Fruit fly (Drosophila melanogaster) whole organism, prepupa: Measurements from ENCODE around the gene CG14024.
A peak's percentile ranks its signal among the peaks of the same experiment; 100 is the strongest.

ENCODE experiments used
- Blimp-1 ChIP-seq: fragments of 200-800 bp; sonication (Bioruptor generic); optimal IDR thresholded peaks from 3 replicates; lab custom pipeline; 2017; ENCODE audit warnings: missing biosample characterization, missing genetic modification characterization, mild to moderate bottlenecking, moderate library complexity, missing genetic modification reagents
- CG10669 ChIP-seq: fragments of 200-800 bp; sonication (Bioruptor generic); optimal IDR thresholded peaks from 3 replicates; lab custom pipeline; 2018; ENCODE audit warnings: missing biosample characterization, mild to moderate bottlenecking, missing genetic modification characterization, moderate library complexity
- CG11294 ChIP-seq: fragments of 200-800 bp; sonication (Bioruptor generic); IDR thresholded peaks from 2 replicates; pipeline ENCODE4 v1.3.6; 2022; ENCODE audit warnings: missing biosample characterization, missing genetic modification characterization
- CG11902 ChIP-seq: fragments of 200-800 bp; sonication (Bioruptor generic); optimal IDR thresholded peaks from 3 replicates; lab custom pipeline; 2016; ENCODE audit warnings: missing biosample characterization, missing genetic modification characterization
- CG15336 ChIP-seq: fragments of 200-800 bp; sonication (Bioruptor generic); IDR thresholded peaks from 2 replicates; pipeline ENCODE4 v1.3.6; 2022; ENCODE audit warnings: missing biosample characterization, missing genetic modification characterization
- CG16779 ChIP-seq: fragments of 200-800 bp; sonication (Bioruptor generic); optimal IDR thresholded peaks from 3 replicates; lab custom pipeline; 2017; ENCODE audit warnings: missing biosample characterization, mild to moderate bottlenecking, missing genetic modification characterization
- CG31627 ChIP-seq: fragments of 200-800 bp; sonication (Bioruptor generic); optimal IDR thresholded peaks from 3 replicates; lab custom pipeline; 2016; ENCODE audit warnings: missing biosample characterization, missing genetic modification characterization
- CG32006 ChIP-seq: fragments of 200-800 bp; sonication (Bioruptor generic); optimal IDR thresholded peaks from 3 replicates; lab custom pipeline; 2017; ENCODE audit warnings: missing biosample characterization, mild to moderate bottlenecking, missing genetic modification characterization
- CG34406 ChIP-seq: fragments of 200-800 bp; sonication (Bioruptor generic); optimal IDR thresholded peaks from 3 replicates; lab custom pipeline; 2016; ENCODE audit warnings: missing biosample characterization, missing genetic modification characterization
- CG3919 ChIP-seq: fragments of 200-800 bp; sonication (Bioruptor generic); optimal IDR thresholded peaks from 3 replicates; lab custom pipeline; 2016; ENCODE audit warnings: missing biosample characterization, missing genetic modification characterization
- CG4318 ChIP-seq: fragments of 200-800 bp; sonication (Bioruptor generic); optimal IDR thresholded peaks from 3 replicates; lab custom pipeline; 2017; ENCODE audit warnings: missing biosample characterization, mild to moderate bottlenecking, missing genetic modification characterization
- CG6163 ChIP-seq: fragments of 200-800 bp; sonication (Bioruptor generic); IDR thresholded peaks from 3 replicates; pipeline ENCODE4 v1.3.6; 2022; ENCODE audit warnings: missing biosample characterization, missing genetic modification characterization
- CG6792 ChIP-seq: fragments of 200-800 bp; sonication (Bioruptor generic); optimal IDR thresholded peaks from 3 replicates; lab custom pipeline; 2016; ENCODE audit warnings: missing biosample characterization, missing genetic modification characterization
- CG6854 ChIP-seq: fragments of 200-800 bp; sonication (Bioruptor generic); optimal IDR thresholded peaks from 2 replicates; lab custom pipeline; 2017; ENCODE audit warnings: missing biosample characterization, mild to moderate bottlenecking, missing genetic modification characterization
- CG7368 ChIP-seq: fragments of 200-800 bp; sonication (Bioruptor generic); optimal IDR thresholded peaks from 3 replicates; lab custom pipeline; 2016; ENCODE audit warnings: missing biosample characterization, missing genetic modification characterization
- CG8119 ChIP-seq: fragments of 200-800 bp; sonication (Bioruptor generic); IDR thresholded peaks from 3 replicates; pipeline ENCODE4 v1.3.6; 2022; ENCODE audit warnings: missing biosample characterization, missing genetic modification characterization
- CG8319 ChIP-seq: fragments of 200-800 bp; sonication (Bioruptor generic); optimal IDR thresholded peaks from 3 replicates; lab custom pipeline; 2016; ENCODE audit warnings: missing biosample characterization, missing genetic modification characterization
- CG8632 ChIP-seq: fragments of 200-800 bp; sonication (Bioruptor generic); optimal IDR thresholded peaks from 3 replicates; lab custom pipeline; 2016; ENCODE audit warnings: missing biosample characterization, missing genetic modification characterization
- CG9139 ChIP-seq: fragments of 200-800 bp; sonication (Bioruptor generic); optimal IDR thresholded peaks from 3 replicates; lab custom pipeline; 2017; ENCODE audit warnings: missing biosample characterization, mild to moderate bottlenecking, missing genetic modification characterization
- Eip78C ChIP-seq: fragments of 200-800 bp; sonication (Bioruptor generic); peaks from one replicate; lab custom pipeline; 2016; ENCODE audit warnings: missing biosample characterization, missing genetic modification characterization
- Eip93F ChIP-seq: fragments of 200-800 bp; sonication (Bioruptor generic); optimal IDR thresholded peaks from 2 replicates; lab custom pipeline; 2016; ENCODE audit warnings: missing biosample characterization, mild to moderate bottlenecking, missing genetic modification characterization
- Ets21C ChIP-seq: fragments of 200-800 bp; sonication (Bioruptor generic); optimal IDR thresholded peaks from 3 replicates; lab custom pipeline; 2016; ENCODE audit warnings: missing biosample characterization, missing genetic modification characterization
- Ets96B ChIP-seq: fragments of 200-800 bp; optimal IDR thresholded peaks from 2 replicates; lab custom pipeline; 2019; ENCODE audit warnings: missing biosample characterization, mild to moderate bottlenecking, missing genetic modification characterization, moderate library complexity
- Gug ChIP-seq: fragments of 200-800 bp; sonication (Bioruptor generic); IDR thresholded peaks from 2 replicates; pipeline ENCODE4 v1.3.6; 2022; ENCODE audit warnings: missing biosample characterization, missing genetic modification characterization
- Hr39 ChIP-seq: fragments of 200-800 bp; sonication (Bioruptor generic); optimal IDR thresholded peaks from 2 replicates; lab custom pipeline; 2016; ENCODE audit warnings: missing biosample characterization, missing genetic modification characterization
- Hr4 ChIP-seq: fragments of 200-800 bp; sonication (Bioruptor generic); optimal IDR thresholded peaks from 3 replicates; lab custom pipeline; 2016; ENCODE audit warnings: missing biosample characterization, missing genetic modification characterization
- Lpt ChIP-seq: fragments of 200-800 bp; sonication (Bioruptor generic); optimal IDR thresholded peaks from 3 replicates; lab custom pipeline; 2016; ENCODE audit warnings: missing biosample characterization, missing genetic modification characterization
- Met ChIP-seq: fragments of 200-800 bp; sonication (Bioruptor generic); optimal IDR thresholded peaks from 3 replicates; lab custom pipeline; 2016; ENCODE audit warnings: missing biosample characterization, missing genetic modification characterization
- OdsH ChIP-seq: fragments of 200-800 bp; sonication (Bioruptor generic); optimal IDR thresholded peaks from 3 replicates; lab custom pipeline; 2016; ENCODE audit warnings: missing biosample characterization, missing genetic modification characterization
- Sox102F ChIP-seq: fragments of 200-800 bp; sonication (Bioruptor generic); optimal IDR thresholded peaks from 2 replicates; lab custom pipeline; 2016; ENCODE audit warnings: missing biosample characterization, mild to moderate bottlenecking, missing genetic modification characterization
- Sox14 ChIP-seq: fragments of 200-800 bp; sonication (Bioruptor generic); optimal IDR thresholded peaks from 3 replicates; lab custom pipeline; 2016; ENCODE audit warnings: missing biosample characterization, missing genetic modification characterization
- achi ChIP-seq: fragments of 200-800 bp; sonication (Bioruptor generic); optimal IDR thresholded peaks from 3 replicates; lab custom pipeline; 2016; ENCODE audit warnings: missing biosample characterization, missing genetic modification characterization
- acj6 ChIP-seq: fragments of 200-800 bp; sonication (Bioruptor generic); optimal IDR thresholded peaks from 3 replicates; lab custom pipeline; 2016; ENCODE audit warnings: missing biosample characterization, missing genetic modification characterization
- cyc ChIP-seq: fragments of 200-800 bp; sonication (Bioruptor generic); optimal IDR thresholded peaks from 3 replicates; lab custom pipeline; 2016; ENCODE audit warnings: missing biosample characterization, missing genetic modification characterization
- dac ChIP-seq: fragments of 200-800 bp; sonication (Bioruptor generic); optimal IDR thresholded peaks from 2 replicates; lab custom pipeline; 2017; ENCODE audit warnings: missing biosample characterization, mild to moderate bottlenecking, missing genetic modification characterization
- fd59A ChIP-seq: fragments of 200-800 bp; sonication (Bioruptor generic); optimal IDR thresholded peaks from 2 replicates; lab custom pipeline; 2017; ENCODE audit warnings: missing biosample characterization, mild to moderate bottlenecking, missing genetic modification characterization, missing genetic modification reagents
- fd85E ChIP-seq: fragments of 200-800 bp; sonication (Bioruptor generic); optimal IDR thresholded peaks from 3 replicates; lab custom pipeline; 2016; ENCODE audit warnings: missing biosample characterization, missing genetic modification characterization
- lz ChIP-seq: fragments of 200-800 bp; sonication (Bioruptor generic); optimal IDR thresholded peaks from 3 replicates; lab custom pipeline; 2016; ENCODE audit warnings: missing biosample characterization, missing genetic modification characterization
- net ChIP-seq: fragments of 200-800 bp; sonication (Bioruptor generic); optimal IDR thresholded peaks from 3 replicates; lab custom pipeline; 2016; ENCODE audit warnings: missing biosample characterization, missing genetic modification characterization
- pdm3 ChIP-seq: fragments of 200-800 bp; sonication (Bioruptor generic); optimal IDR thresholded peaks from 3 replicates; lab custom pipeline; 2016; ENCODE audit warnings: missing biosample characterization, missing genetic modification characterization
- salr ChIP-seq, 2 experiments: fragments of 200-800 bp; sonication (Bioruptor generic); optimal IDR thresholded peaks; 3 replicates each; lab custom pipeline; 2016 to 2018; ENCODE audit warnings: missing biosample characterization in 2 of 2, missing genetic modification characterization in 2 of 2, mild to moderate bottlenecking in 1 of 2
- ss ChIP-seq, 2 experiments: fragments of 200-800 bp; sonication (Bioruptor generic); optimal IDR thresholded peaks; 2 replicates in 1 of 2; 3 replicates in 1 of 2; lab custom pipeline; 2017 to 2018; ENCODE audit warnings: mild to moderate bottlenecking in 2 of 2, missing biosample characterization in 2 of 2, missing genetic modification characterization in 2 of 2, moderate library complexity in 1 of 2
- svp ChIP-seq: fragments of 200-800 bp; sonication (Bioruptor generic); peaks from one replicate; lab custom pipeline; 2016; ENCODE audit warnings: missing biosample characterization, missing genetic modification characterization
- topi ChIP-seq: fragments of 200-800 bp; sonication (Bioruptor generic); optimal IDR thresholded peaks from 3 replicates; lab custom pipeline; 2016; ENCODE audit warnings: missing biosample characterization, missing genetic modification characterization
- vri ChIP-seq: fragments of 200-800 bp; sonication (Bioruptor generic); optimal IDR thresholded peaks from 3 replicates; lab custom pipeline; 2016; ENCODE audit warnings: missing biosample characterization, mild to moderate bottlenecking, missing genetic modification characterization

The CG14024 gene

DNA sequence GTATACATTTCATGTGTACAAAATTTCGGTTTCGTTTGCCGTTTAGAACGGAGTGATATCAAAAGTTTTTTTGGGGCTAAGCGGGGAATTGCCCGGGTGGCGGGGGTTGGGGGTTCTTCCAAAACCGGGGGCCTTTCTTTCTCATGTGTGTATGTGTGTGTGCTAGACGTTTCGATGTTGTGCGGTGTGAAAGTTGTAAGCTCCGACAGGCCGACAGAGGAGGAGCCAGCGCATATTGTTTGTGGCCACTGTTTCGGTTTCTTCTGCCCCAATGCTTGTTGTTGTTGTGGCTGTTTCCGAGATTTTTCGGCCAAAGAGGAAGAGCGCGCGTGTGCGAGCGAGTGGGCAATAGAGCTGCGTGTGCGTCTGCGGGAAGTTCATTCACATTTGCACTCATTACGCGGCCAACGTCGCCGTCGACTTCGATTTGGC is 14.4 kb downstream of the CG14024 start:
- TF ChIP-seq salr (GFP tag; optimal IDR thresholded peaks at IDR 0.05; lab: Kevin White, UChicago) (no peak), Met (GFP tag; lab: Kevin White, UChicago) (peak; percentile 52), Gug (no peak), Blimp-1 (GFP tag; lab: Kevin White, UChicago) (peak; percentile 77), svp (GFP tag; lab: Kevin White, UChicago) (peak; percentile 52)
- TF ChIP-seq, all 60 proteins: peak for 3

DNA sequence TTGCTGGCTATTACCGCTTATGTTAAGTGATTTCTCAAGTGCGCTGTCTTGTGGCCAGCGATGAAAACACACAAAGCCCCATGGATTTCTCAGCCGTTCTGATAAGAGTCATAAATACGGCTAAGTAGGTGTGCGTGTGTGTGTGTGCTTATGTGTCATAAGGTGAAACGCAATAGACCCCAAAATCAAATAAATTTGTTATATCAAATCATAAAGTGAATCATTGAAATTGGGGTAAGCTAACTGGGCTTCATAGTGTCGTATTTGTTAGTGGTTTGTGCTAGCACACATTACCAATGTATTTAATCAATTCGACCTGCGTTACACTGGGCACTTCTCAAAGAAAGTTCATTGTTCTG is 15.1 kb downstream of the CG14024 start:
- TF ChIP-seq Sox102F (GFP tag; lab: Kevin White, UChicago) (no peak), CG11902 (GFP tag; lab: Kevin White, UChicago) (no peak), Sox14 (GFP tag; lab: Kevin White, UChicago) (no peak), Ets21C (GFP tag; lab: Kevin White, UChicago) (no peak), CG15336 (GFP tag; lab: Robert Waterston, UW) (no peak)
- TF ChIP-seq, all 60 proteins: peak for 0

DNA sequence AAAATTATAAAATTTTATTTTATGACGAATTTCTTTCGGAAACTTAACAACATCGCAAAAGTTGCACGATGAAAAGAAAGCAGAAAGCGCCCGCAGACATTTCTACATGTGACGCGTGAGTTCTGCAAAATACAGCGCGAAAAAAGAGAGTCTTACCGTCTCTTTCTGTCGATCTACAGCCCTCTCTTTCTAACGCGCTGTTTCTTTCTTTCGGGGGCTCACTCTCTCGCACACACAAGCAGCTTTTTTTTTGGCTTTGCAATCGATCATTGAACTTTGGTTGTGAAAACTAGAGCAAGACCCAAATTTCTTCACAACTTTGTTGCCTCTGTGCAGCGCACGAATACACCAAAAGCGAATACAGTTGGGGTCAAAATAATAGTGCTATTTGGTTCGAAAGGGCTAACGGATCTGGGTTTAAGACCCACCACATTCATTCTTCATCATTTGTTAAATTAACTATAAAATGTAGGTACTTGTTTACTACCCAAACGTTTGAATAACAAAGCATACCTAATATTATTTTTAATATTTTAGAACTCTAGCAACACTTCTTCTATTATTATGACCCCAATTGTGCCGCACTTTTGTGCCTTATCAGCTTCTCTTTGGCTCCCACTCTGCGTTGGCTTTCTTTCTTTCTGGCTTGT is 15.6 kb downstream of the CG14024 start:
- TF ChIP-seq OdsH (GFP tag; lab: Kevin White, UChicago) (peak; percentile 83), svp (GFP tag; lab: Kevin White, UChicago) (peak; percentile 85), CG6163 (GFP tag; lab: Robert Waterston, UW) (peak; percentile 40; the same call in 1 of the 3 replicates), ss (GFP tag; optimal IDR thresholded peaks at IDR 0.05; lab: Kevin White, UChicago) (no peak), dac (GFP tag; lab: Kevin White, UChicago) (peak; percentile 69), achi (GFP tag; lab: Kevin White, UChicago) (peak; percentile 70), fd59A (GFP tag; lab: Kevin White, UChicago) (no peak), Hr39 (GFP tag; lab: Kevin White, UChicago) (peak; percentile 71), CG16779 (tag; lab: Kevin White, UChicago) (peak; percentile 28), CG6792 (GFP tag; lab: Kevin White, UChicago) (peak; percentile 78), CG31627 (GFP tag; lab: Kevin White, UChicago) (peak; percentile 73), Lpt (GFP tag; lab: Kevin White, UChicago) (peak; percentile 5), Blimp-1 (GFP tag; lab: Kevin White, UChicago) (peak; percentile 66), CG9139 (no peak), CG15336 (GFP tag; lab: Robert Waterston, UW) (peak; percentile 75), pdm3 (GFP tag; lab: Kevin White, UChicago) (peak; percentile 80), CG32006 (peak; percentile 76), salr (GFP tag; optimal IDR thresholded peaks at IDR 0.05; lab: Kevin White, UChicago) (peak in 1 of 2 experiments; percentile 46), Eip93F (peak; percentile 75), Met (GFP tag; lab: Kevin White, UChicago) (peak; percentile 86), Hr4 (GFP tag; lab: Kevin White, UChicago) (peak; percentile 59), fd85E (GFP tag; lab: Kevin White, UChicago) (peak; percentile 21), CG8119 (peak; percentile 70), CG11294 (no peak), CG8319 (peak; percentile 55), Eip78C (GFP tag; lab: Kevin White, UChicago) (peak; percentile 91), CG8632 (peak; percentile 74), CG34406 (GFP tag; lab: Kevin White, UChicago) (peak; percentile 76), CG3919 (peak; percentile 70), CG11902 (GFP tag; lab: Kevin White, UChicago) (peak; percentile 61), CG6854 (GFP tag; lab: Kevin White, UChicago) (peak; percentile 74), Ets21C (GFP tag; lab: Kevin White, UChicago) (peak; percentile 73), acj6 (GFP tag; lab: Kevin White, UChicago) (peak; percentile 67), net (GFP tag; lab: Kevin White, UChicago) (peak; percentile 50), topi (peak; percentile 76), CG7368 (GFP tag; lab: Kevin White, UChicago) (peak; percentile 38), CG10669 (GFP tag; lab: Kevin White, UChicago) (no peak), Sox102F (GFP tag; lab: Kevin White, UChicago) (peak; percentile 79), Gug (peak; percentile 29; the same call in 1 of the 2 replicates), Ets96B (tag; lab: Kevin White, UChicago) (peak; percentile 17), vri (GFP tag; lab: Kevin White, UChicago) (no peak), lz (GFP tag; lab: Kevin White, UChicago) (peak; percentile 70), cyc (GFP tag; lab: Kevin White, UChicago) (peak; percentile 58), CG4318 (GFP tag; lab: Kevin White, UChicago) (peak; percentile 34)
